Fruit fly (Drosophila melanogaster) whole organism, embryonic: ENCODE results near the gene CG13113.

Experiments
- B-H1 ChIP-seq: fragments of 200-800 bp; sonication (Bioruptor generic); IDR thresholded peaks from 3 replicates; pipeline ENCODE4 v1.3.6; 2022; ENCODE audit warnings: missing biosample characterization, missing genetic modification characterization
- BEAF-32 ChIP-seq: fragments of 200-800 bp; sonication (Bioruptor generic); optimal IDR thresholded peaks from 3 replicates; lab custom pipeline; 2017; ENCODE audit warnings: missing biosample characterization, missing genetic modification characterization, mild to moderate bottlenecking, moderate library complexity, missing genetic modification reagents
- Bgb ChIP-seq: fragments of 200-800 bp; sonication (Bioruptor generic); IDR thresholded peaks from 2 replicates; pipeline ENCODE4 v1.3.6; 2022; ENCODE audit warnings: missing biosample characterization, missing genetic modification characterization; ENCODE audit not compliant: partially characterized antibody
- BtbVII ChIP-seq: fragments of 200-800 bp; sonication (Bioruptor generic); optimal IDR thresholded peaks from 3 replicates; lab custom pipeline; 2017; ENCODE audit warnings: missing biosample characterization, mild to moderate bottlenecking, missing genetic modification characterization
- CG10543 ChIP-seq: fragments of 200-800 bp; sonication (Bioruptor generic); optimal IDR thresholded peaks from 3 replicates; lab custom pipeline; 2017; ENCODE audit warnings: missing biosample characterization, mild to moderate bottlenecking, missing genetic modification characterization, moderate library complexity
- CG11560 ChIP-seq: fragments of 200-800 bp; sonication (Bioruptor generic); IDR thresholded peaks from 3 replicates; pipeline ENCODE4 v1.3.6; 2022; ENCODE audit warnings: missing biosample characterization, missing genetic modification characterization
- CG12659 ChIP-seq: fragments of 200-800 bp; sonication (Bioruptor generic); optimal IDR thresholded peaks from 3 replicates; lab custom pipeline; 2017; ENCODE audit warnings: mild to moderate bottlenecking, missing biosample characterization, missing genetic modification reagents, missing genetic modification characterization
- CG12744 ChIP-seq: fragments of 200-800 bp; sonication (Bioruptor generic); optimal IDR thresholded peaks from 2 replicates; lab custom pipeline; 2016; ENCODE audit warnings: missing biosample characterization, missing genetic modification characterization
- CG12769 ChIP-seq: fragments of 200-800 bp; sonication (Bioruptor generic); optimal IDR thresholded peaks from 2 replicates; lab custom pipeline; 2019; ENCODE audit warnings: missing biosample characterization, mild to moderate bottlenecking, missing genetic modification characterization, moderate library complexity
- CG13775 ChIP-seq: fragments of 200-800 bp; sonication (Bioruptor generic); optimal IDR thresholded peaks from 3 replicates; lab custom pipeline; 2017; ENCODE audit warnings: missing biosample characterization, mild to moderate bottlenecking, missing genetic modification characterization
- CG14965 ChIP-seq: fragments of 200-800 bp; sonication (Bioruptor generic); optimal IDR thresholded peaks from 2 replicates; lab custom pipeline; 2016; ENCODE audit warnings: missing biosample characterization, missing genetic modification characterization, borderline replicate concordance
- CG16813 ChIP-seq: fragments of 200-800 bp; sonication (Bioruptor generic); IDR thresholded peaks from 3 replicates; pipeline ENCODE4 v1.3.6; 2022; ENCODE audit warnings: missing biosample characterization, missing genetic modification characterization; ENCODE audit not compliant: partially characterized antibody
- CG17328 ChIP-seq: fragments of 200-800 bp; sonication (Bioruptor generic); IDR thresholded peaks from 2 replicates; pipeline ENCODE4 v1.3.6; 2022; ENCODE audit warnings: missing biosample characterization, missing genetic modification characterization
- CG17359 ChIP-seq: fragments of 200-800 bp; sonication (Bioruptor generic); optimal IDR thresholded peaks from 3 replicates; lab custom pipeline; 2018; ENCODE audit warnings: missing biosample characterization, mild to moderate bottlenecking, missing genetic modification characterization, moderate library complexity
- CG2889 ChIP-seq: fragments of 200-800 bp; sonication (Bioruptor generic); IDR thresholded peaks from 3 replicates; pipeline ENCODE4 v1.3.6; 2022; ENCODE audit warnings: missing biosample characterization, missing genetic modification characterization
- CG31224 ChIP-seq: fragments of 200-800 bp; sonication (Bioruptor generic); IDR thresholded peaks from 2 replicates; pipeline ENCODE4 v1.3.6; 2022; ENCODE audit warnings: missing biosample characterization, missing genetic modification characterization
- CG4328 ChIP-seq: fragments of 200-800 bp; sonication (Bioruptor generic); optimal IDR thresholded peaks from 3 replicates; lab custom pipeline; 2017; ENCODE audit warnings: missing biosample characterization, missing genetic modification reagents, missing genetic modification characterization
- CG4617 ChIP-seq: fragments of 200-800 bp; sonication (Bioruptor generic); optimal IDR thresholded peaks from 3 replicates; lab custom pipeline; 2016; ENCODE audit warnings: missing biosample characterization, missing genetic modification characterization, borderline replicate concordance
- CG6854 ChIP-seq: fragments of 200-800 bp; sonication (Bioruptor generic); optimal IDR thresholded peaks from 3 replicates; lab custom pipeline; 2017; ENCODE audit warnings: missing biosample characterization, mild to moderate bottlenecking, missing genetic modification characterization
- CG7372 ChIP-seq: fragments of 200-800 bp; sonication (Bioruptor generic); IDR thresholded peaks from 2 replicates; pipeline ENCODE4 v1.3.6; 2022; ENCODE audit warnings: missing biosample characterization, missing genetic modification characterization
- CG8290 ChIP-seq, 3 experiments: fragments of 200-800 bp; sonication (Bioruptor generic); optimal IDR thresholded peaks; 2 replicates each; lab custom pipeline; 2016 to 2019; ENCODE audit warnings: missing biosample characterization in 3 of 3, missing genetic modification characterization in 3 of 3, mild to moderate bottlenecking in 2 of 3, moderate library complexity in 1 of 3
- CG8478 ChIP-seq: fragments of >200 bp; optimal IDR thresholded peaks from 2 replicates; lab custom pipeline; 2018
- CrebB ChIP-seq: fragments of 200-800 bp; sonication (Bioruptor generic); optimal IDR thresholded peaks from 3 replicates; lab custom pipeline; 2018; ENCODE audit warnings: missing biosample characterization, mild to moderate bottlenecking, missing genetic modification characterization
- Dbx ChIP-seq: fragments of 200-800 bp; sonication (Bioruptor generic); IDR thresholded peaks from 3 replicates; pipeline ENCODE4 v1.3.6; 2022; ENCODE audit warnings: missing biosample characterization, missing genetic modification characterization
- Dfd ChIP-seq, 2 experiments: fragments of >200 bp; optimal IDR thresholded peaks; 2 replicates each; lab custom pipeline; 2017; ENCODE audit warnings: missing biosample characterization in 2 of 2, missing genetic modification characterization in 2 of 2
- Eip74EF ChIP-seq, 2 experiments: fragments of 200-800 bp in 1 of 2; fragments of >200 bp in 1 of 2; sonication (Bioruptor generic) in 1 of 2; optimal IDR thresholded peaks; 2 replicates each; lab custom pipeline; 2017 to 2019; ENCODE audit warnings: missing biosample characterization in 2 of 2, missing genetic modification characterization in 2 of 2, mild to moderate bottlenecking in 1 of 2, moderate library complexity in 1 of 2
- Ets65A ChIP-seq: fragments of 200-800 bp; sonication (Bioruptor generic); peaks from one replicate; lab custom pipeline; 2016; ENCODE audit warnings: missing biosample characterization, missing genetic modification characterization
- Fer1 ChIP-seq: fragments of 200-800 bp; sonication (Bioruptor generic); optimal IDR thresholded peaks from 2 replicates; lab custom pipeline; 2017; ENCODE audit warnings: missing biosample characterization, mild to moderate bottlenecking, missing genetic modification characterization
- GATAe ChIP-seq: fragments of 200-800 bp; sonication (Bioruptor generic); conservative IDR thresholded peaks from 2 replicates; pipeline ENCODE4 v1.3.6; 2022; ENCODE audit warnings: missing biosample characterization, missing genetic modification characterization
- H15 ChIP-seq: fragments of 200-800 bp; sonication (Bioruptor generic); IDR thresholded peaks from 3 replicates; pipeline ENCODE4 v1.3.6; 2022; ENCODE audit warnings: missing biosample characterization, missing genetic modification characterization
- H2.0 ChIP-seq: fragments of 200-800 bp; sonication (Bioruptor generic); IDR thresholded peaks from 2 replicates; pipeline ENCODE4 v1.3.6; 2022; ENCODE audit warnings: missing biosample characterization, missing genetic modification characterization
- Hey ChIP-seq: fragments of 200-800 bp; sonication (Bioruptor generic); optimal IDR thresholded peaks from 3 replicates; lab custom pipeline; 2018; ENCODE audit warnings: missing biosample characterization, mild to moderate bottlenecking, missing genetic modification characterization
- Kr ChIP-seq: fragments of 200-800 bp; sonication (Bioruptor generic); optimal IDR thresholded peaks from 2 replicates; lab custom pipeline; 2017; ENCODE audit warnings: missing biosample characterization, mild to moderate bottlenecking, missing genetic modification characterization
- Lhr ChIP-seq: fragments of 200-800 bp; sonication (Bioruptor generic); optimal IDR thresholded peaks from 3 replicates; lab custom pipeline; 2017; ENCODE audit warnings: mild to moderate bottlenecking, missing biosample characterization, missing genetic modification reagents, missing genetic modification characterization
- MESR4 ChIP-seq: fragments of 200-800 bp; sonication (Bioruptor generic); optimal IDR thresholded peaks from 2 replicates; lab custom pipeline; 2018; ENCODE audit warnings: missing biosample characterization, mild to moderate bottlenecking, missing genetic modification characterization, moderate library complexity
- Med ChIP-seq: fragments of 200-800 bp; sonication (Bioruptor generic); peaks from one replicate; lab custom pipeline; 2016; ENCODE audit warnings: missing biosample characterization, missing genetic modification characterization, mild to moderate bottlenecking, inconsistent platforms, moderate library complexity
- Mes4 ChIP-seq: fragments of 200-800 bp; sonication (Bioruptor generic); optimal IDR thresholded peaks from 2 replicates; lab custom pipeline; 2016; ENCODE audit warnings: missing biosample characterization, missing genetic modification characterization
- Spps ChIP-seq: fragments of 200-800 bp; sonication (Bioruptor generic); optimal IDR thresholded peaks from 2 replicates; lab custom pipeline; 2018; ENCODE audit warnings: missing biosample characterization, mild to moderate bottlenecking, missing genetic modification characterization
- Sry-β ChIP-seq: fragments of 200-800 bp; sonication (Bioruptor generic); optimal IDR thresholded peaks from 2 replicates; lab custom pipeline; 2018; ENCODE audit warnings: missing biosample characterization, mild to moderate bottlenecking, missing genetic modification characterization, moderate library complexity
- TFAM ChIP-seq: fragments of 200-800 bp; sonication (Bioruptor generic); optimal IDR thresholded peaks from 2 replicates; lab custom pipeline; 2017; ENCODE audit warnings: missing biosample characterization, missing genetic modification characterization, inconsistent platforms
- Trl ChIP-seq, 3 experiments: fragments of >200 bp in 2 of 3; fragments of 200-800 bp in 1 of 3; sonication (Bioruptor generic) in 1 of 3; optimal IDR thresholded peaks; 2 replicates in 1 of 3; 3 replicates in 2 of 3; lab custom pipeline; 2016 to 2017; ENCODE audit warnings: missing biosample characterization in 1 of 3, missing genetic modification characterization in 1 of 3
- ac ChIP-seq: fragments of 200-800 bp; sonication (Bioruptor generic); optimal IDR thresholded peaks from 3 replicates; lab custom pipeline; 2017; ENCODE audit warnings: missing biosample characterization, mild to moderate bottlenecking, missing genetic modification characterization
- crol ChIP-seq: fragments of 200-800 bp; sonication (Bioruptor generic); IDR thresholded peaks from 2 replicates; pipeline ENCODE4 v1.3.6; 2022; ENCODE audit warnings: missing biosample characterization, missing genetic modification characterization
- dm ChIP-seq: fragments of 200-800 bp; sonication (Bioruptor generic); optimal IDR thresholded peaks from 3 replicates; lab custom pipeline; 2016; ENCODE audit warnings: missing biosample characterization, missing genetic modification characterization
- ems ChIP-seq: fragments of 200-800 bp; sonication (Bioruptor generic); optimal IDR thresholded peaks from 3 replicates; lab custom pipeline; 2016; ENCODE audit warnings: missing biosample characterization, missing genetic modification characterization
- ewg ChIP-seq: fragments of 200-800 bp; sonication (Bioruptor generic); optimal IDR thresholded peaks from 3 replicates; lab custom pipeline; 2017; ENCODE audit warnings: mild to moderate bottlenecking, missing biosample characterization, missing genetic modification reagents, missing genetic modification characterization
- prd ChIP-seq, 3 experiments: fragments of >200 bp in 2 of 3; fragments of 200-800 bp in 1 of 3; sonication (Bioruptor generic) in 1 of 3; optimal IDR thresholded peaks in 2 of 3; IDR thresholded peaks in 1 of 3; 2 replicates in 2 of 3; 3 replicates in 1 of 3; pipeline versions ENCODE4 v1.3.6 to Lab custom; 2017 to 2022; ENCODE audit warnings: missing biosample characterization in 1 of 3, missing genetic modification characterization in 1 of 3
- rib ChIP-seq: fragments of 200-800 bp; sonication (Bioruptor generic); IDR thresholded peaks from 2 replicates; pipeline ENCODE4 v1.3.6; 2022; ENCODE audit warnings: missing biosample characterization, missing genetic modification characterization
- tgo ChIP-seq: fragments of 200-800 bp; sonication (Bioruptor generic); IDR thresholded peaks from 3 replicates; pipeline ENCODE4 v1.3.6; 2022; ENCODE audit warnings: missing biosample characterization, missing genetic modification characterization

The CG13113 gene

dm6 chr2L:9560045-9560587, 16.1 kb downstream of the CG13113 start (continued):
- TF ChIP-seq Bgb (GFP tag; lab: Robert Waterston, UW) = no peak
- peak; percentile 70 for TF ChIP-seq Med (GFP tag; lab: Kevin White, UChicago)
- TF ChIP-seq CG10543 (GFP tag; lab: Kevin White, UChicago) = peak; percentile 23
- TF ChIP-seq Hey (tag; lab: Kevin White, UChicago) = no peak
- no peak for TF ChIP-seq CG2889 (GFP tag; lab: Robert Waterston, UW)
- no peak for TF ChIP-seq CG13775 (GFP tag; lab: Kevin White, UChicago)
- no peak for TF ChIP-seq CG14965 (GFP tag; lab: Kevin White, UChicago)
- TF ChIP-seq Trl (optimal IDR thresholded peaks at IDR 0.05; lab: Kevin White, UChicago) = peak; percentile 13 to 28
- no peak for TF ChIP-seq Trl (GFP tag; optimal IDR thresholded peaks at IDR 0.05; lab: Kevin White, UChicago)
- no peak for TF ChIP-seq Lhr (GFP tag; lab: Kevin White, UChicago)
- TF ChIP-seq BEAF-32 (GFP tag; lab: Kevin White, UChicago) = no peak
- TF ChIP-seq ewg = no peak
- TF ChIP-seq CG12659 (GFP tag; lab: Kevin White, UChicago) = no peak
- peak; percentile 32; the same call in 1 of the 3 replicates for TF ChIP-seq Dbx (GFP tag; lab: Robert Waterston, UW)
- TF ChIP-seq H15 (GFP tag; lab: Robert Waterston, UW) = no peak
- no peak for TF ChIP-seq BtbVII
- no peak for TF ChIP-seq CG17359 (tag; lab: Kevin White, UChicago)
- TF ChIP-seq tgo = no peak
- no peak for TF ChIP-seq Fer1 (GFP tag; lab: Kevin White, UChicago)
- TF ChIP-seq Kr (GFP tag; lab: Kevin White, UChicago) = no peak
- TF ChIP-seq Ets65A (GFP tag; lab: Kevin White, UChicago) = peak; percentile 47
- TF ChIP-seq CG12744 (GFP tag; lab: Kevin White, UChicago) = no peak
- no peak for TF ChIP-seq ems (GFP tag; lab: Kevin White, UChicago)
- 0 out of 2 replicates have a peak, but pooled peaks have one; percentile 11 for TF ChIP-seq crol (GFP tag; lab: Robert Waterston, UW)
- 0 out of 2 replicates have a peak, but pooled peaks have one; percentile 28 for TF ChIP-seq rib (GFP tag; lab: Robert Waterston, UW)
- no peak for TF ChIP-seq CrebB (tag; lab: Kevin White, UChicago)
- TF ChIP-seq Spps = no peak
- TF ChIP-seq CG11560 (tag; lab: Robert Waterston, UW) = 0 out of 3 replicates have a peak, but pooled peaks have one; percentile 31
- TF ChIP-seq ac (GFP tag; lab: Kevin White, UChicago) = no peak
- peak; percentile 53; the same call in 1 of the 2 replicates for TF ChIP-seq CG7372 (GFP tag; lab: Robert Waterston, UW)
- TF ChIP-seq Eip74EF (GFP tag; optimal IDR thresholded peaks at IDR 0.05; lab: Kevin White, UChicago) = no peak
- TF ChIP-seq MESR4 (GFP tag; lab: Kevin White, UChicago) = no peak
- no peak for TF ChIP-seq CG4328 (GFP tag; lab: Kevin White, UChicago)
- TF ChIP-seq prd (optimal IDR thresholded peaks at IDR 0.05; lab: Kevin White, UChicago) = no peak
- TF ChIP-seq prd (GFP tag; IDR thresholded peaks at IDR 0.05; lab: Robert Waterston, UW) = no peak
- no peak for TF ChIP-seq CG17328 (GFP tag; lab: Robert Waterston, UW)
- no peak for TF ChIP-seq CG4617 (GFP tag; lab: Kevin White, UChicago)
- TF ChIP-seq H2.0 (GFP tag; lab: Robert Waterston, UW) = no peak
- TF ChIP-seq Sry-β = no peak
- TF ChIP-seq CG8478 = no peak
- TF ChIP-seq GATAe = no peak
- TF ChIP-seq Dfd (GFP tag; optimal IDR thresholded peaks at IDR 0.05; lab: Kevin White, UChicago) = no peak
- no peak for TF ChIP-seq CG16813 (GFP tag; lab: Robert Waterston, UW)
- TF ChIP-seq CG6854 = no peak
- no peak for TF ChIP-seq Mes4 (GFP tag; lab: Kevin White, UChicago)
- TF ChIP-seq CG8290 (GFP tag; optimal IDR thresholded peaks at IDR 0.05; lab: Kevin White, UChicago) = no peak
- no peak for TF ChIP-seq CG8290 (tag; optimal IDR thresholded peaks at IDR 0.05; lab: Kevin White, UChicago)
- no peak for TF ChIP-seq CG31224 (GFP tag; lab: Robert Waterston, UW)
- TF ChIP-seq B-H1 (GFP tag; lab: Robert Waterston, UW) = no peak
- peak; percentile 76 for TF ChIP-seq CG12769 (tag; lab: Kevin White, UChicago)
- no peak for TF ChIP-seq TFAM (GFP tag; lab: Kevin White, UChicago)
- TF ChIP-seq dm (GFP tag; lab: Kevin White, UChicago) = no peak
